Fruit fly (Drosophila melanogaster) whole organism, embryonic: ENCODE results near the gene CG10801.

ENCODE experiments used
- CG10267 ChIP-seq: fragments of 200-800 bp; sonication (Bioruptor generic); optimal IDR thresholded peaks from 2 replicates; lab custom pipeline; 2018; ENCODE audit warnings: missing biosample characterization, mild to moderate bottlenecking, missing genetic modification characterization, moderate library complexity
- CG11504 ChIP-seq: fragments of 200-800 bp; sonication (Bioruptor generic); optimal IDR thresholded peaks from 3 replicates; lab custom pipeline; 2019; ENCODE audit warnings: missing biosample characterization, mild to moderate bottlenecking, missing genetic modification characterization, moderate library complexity
- CG12104 ChIP-seq: fragments of 200-800 bp; sonication (Bioruptor generic); optimal IDR thresholded peaks from 3 replicates; lab custom pipeline; 2016; ENCODE audit warnings: missing biosample characterization, missing genetic modification characterization
- CG14860 ChIP-seq: fragments of 200-800 bp; sonication (Bioruptor generic); IDR thresholded peaks from 3 replicates; pipeline ENCODE4 v1.3.6; 2022; ENCODE audit warnings: missing biosample characterization, missing genetic modification characterization; ENCODE audit not compliant: partially characterized antibody
- CG2678 ChIP-seq: fragments of 200-800 bp; sonication (Bioruptor generic); optimal IDR thresholded peaks from 3 replicates; lab custom pipeline; 2019; ENCODE audit warnings: missing biosample characterization, mild to moderate bottlenecking, missing genetic modification characterization, moderate library complexity
- CG31224 ChIP-seq: fragments of 200-800 bp; sonication (Bioruptor generic); IDR thresholded peaks from 2 replicates; pipeline ENCODE4 v1.3.6; 2022; ENCODE audit warnings: missing biosample characterization, missing genetic modification characterization
- CG4854 ChIP-seq: fragments of 200-800 bp; sonication (Bioruptor generic); optimal IDR thresholded peaks from 2 replicates; lab custom pipeline; 2016; ENCODE audit warnings: missing biosample characterization, missing genetic modification characterization, inconsistent platforms
- Eip74EF ChIP-seq, 2 experiments: fragments of 200-800 bp in 1 of 2; fragments of >200 bp in 1 of 2; sonication (Bioruptor generic) in 1 of 2; optimal IDR thresholded peaks; 2 replicates each; lab custom pipeline; 2017 to 2019; ENCODE audit warnings: missing biosample characterization in 2 of 2, missing genetic modification characterization in 2 of 2, mild to moderate bottlenecking in 1 of 2, moderate library complexity in 1 of 2
- GATAe ChIP-seq: fragments of 200-800 bp; sonication (Bioruptor generic); conservative IDR thresholded peaks from 2 replicates; pipeline ENCODE4 v1.3.6; 2022; ENCODE audit warnings: missing biosample characterization, missing genetic modification characterization
- Hr78 ChIP-seq, 2 experiments: fragments of 200-800 bp in 1 of 2; fragments of >200 bp in 1 of 2; sonication (Bioruptor generic) in 1 of 2; optimal IDR thresholded peaks; 2 replicates each; lab custom pipeline; 2017 to 2019; ENCODE audit warnings: missing biosample characterization in 2 of 2, missing genetic modification characterization in 2 of 2, mild to moderate bottlenecking in 1 of 2, moderate library complexity in 1 of 2
- Sox102F ChIP-seq: fragments of 200-800 bp; sonication (Bioruptor generic); optimal IDR thresholded peaks from 2 replicates; lab custom pipeline; 2018; ENCODE audit warnings: missing biosample characterization, mild to moderate bottlenecking, missing genetic modification characterization, moderate library complexity
- ems ChIP-seq: fragments of 200-800 bp; sonication (Bioruptor generic); optimal IDR thresholded peaks from 3 replicates; lab custom pipeline; 2016; ENCODE audit warnings: missing biosample characterization, missing genetic modification characterization
- sens-2 ChIP-seq: fragments of 200-800 bp; sonication (Bioruptor generic); IDR thresholded peaks from 2 replicates; pipeline ENCODE4 v1.3.6; 2022; ENCODE audit warnings: missing biosample characterization, missing genetic modification characterization
- ttk ChIP-seq: fragments of 200-800 bp; sonication (Bioruptor generic); IDR thresholded peaks from 2 replicates; pipeline ENCODE4 v2.1.2; 2022; ENCODE audit warnings: missing biosample characterization, missing genetic modification characterization

dm6 chrX:3432928-3433327, 27.5 kb upstream of the CG10801 start:
- TF ChIP-seq CG12104 (GFP tag; lab: Kevin White, UChicago) (peak; percentile 26), CG10267 (tag; lab: Kevin White, UChicago) (no peak), sens-2 (GFP tag; lab: Robert Waterston, UW) (0 out of 2 replicates have a peak, but pooled peaks have one; percentile 4), ttk (GFP tag; lab: Robert Waterston, UW) (0 out of 2 replicates have a peak, but pooled peaks have one; percentile 16), CG4854 (GFP tag; lab: Kevin White, UChicago) (no peak), CG2678 (tag; lab: Kevin White, UChicago) (peak; percentile 40), CG14860 (GFP tag; lab: Robert Waterston, UW) (no peak), CG11504 (peak; percentile 59), CG31224 (0 out of 2 replicates have a peak, but pooled peaks have one; percentile 14), Sox102F (GFP tag; lab: Kevin White, UChicago) (peak; percentile 73), Hr78 (GFP tag; optimal IDR thresholded peaks at IDR 0.05; lab: Kevin White, UChicago) (no peak), Eip74EF (GFP tag; optimal IDR thresholded peaks at IDR 0.05; lab: Kevin White, UChicago) (no peak), GATAe (no peak), ems (GFP tag; lab: Kevin White, UChicago) (no peak)
